Worm (Caenorhabditis elegans) whole organism, L4/young adult: ENCODE data around the gene B0024.3.

ENCODE experiments used
- W03F9.2 ChIP-seq: fragments of 150-350 bp; optimal IDR thresholded peaks from 2 replicates; lab custom pipeline; 2014; ENCODE audit warnings: missing biosample characterization, missing genetic modification characterization
- dao-5 ChIP-seq: sonication (generic microtip); optimal IDR thresholded peaks from 2 replicates; lab custom pipeline; 2016; ENCODE audit warnings: missing genotype, missing genetic modification characterization, moderate library complexity, missing compliant biosample characterization
- him-1 ChIP-seq: sonication (generic microtip); optimal IDR thresholded peaks from 2 replicates; lab custom pipeline; 2016; ENCODE audit warnings: missing genotype, missing genetic modification reagents, missing genetic modification characterization, missing compliant biosample characterization

DNA sequence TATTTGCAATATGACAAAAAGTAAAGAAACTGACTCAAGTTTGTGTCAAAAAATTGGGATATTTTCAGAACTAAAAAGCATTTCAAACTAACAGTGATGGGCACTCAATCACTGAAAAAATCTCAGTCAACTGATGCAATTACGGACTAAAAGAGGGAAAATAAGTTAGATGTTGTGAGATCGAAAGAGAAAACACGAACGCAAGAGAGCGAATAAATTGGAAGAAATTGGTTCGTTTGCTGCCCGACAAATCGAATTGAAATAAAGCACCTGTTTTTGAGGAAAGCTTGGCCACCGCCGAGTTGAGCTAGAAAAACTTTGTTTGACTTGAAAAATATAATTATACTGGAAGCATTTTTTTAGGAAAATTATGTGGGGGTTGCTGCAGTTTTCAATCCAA is 21.3 kb upstream of the B0024.3 start:
- TF ChIP-seq dao-5 (tag; lab: Kevin White, UChicago), result no peak
- no peak for TF ChIP-seq him-1 (tag; lab: Kevin White, UChicago)
- no peak for TF ChIP-seq W03F9.2 (tag; lab: Kevin White, UChicago)
